Fruit fly (Drosophila melanogaster) whole organism, embryonic: Measurements from ENCODE around the gene Eip93F.

Experiments used
- Antp ChIP-seq: fragments of 200-800 bp; sonication (Bioruptor generic); optimal IDR thresholded peaks from 3 replicates; lab custom pipeline; 2016; ENCODE audit warnings: missing biosample characterization, missing genetic modification characterization
- CG10321 ChIP-seq: fragments of 200-800 bp; sonication (Bioruptor generic); IDR thresholded peaks from 2 replicates; pipeline ENCODE4 v1.3.6; 2022; ENCODE audit warnings: missing biosample characterization, missing genetic modification characterization
- CG10431 ChIP-seq: fragments of 200-800 bp; sonication (Bioruptor generic); optimal IDR thresholded peaks from 3 replicates; lab custom pipeline; 2018; ENCODE audit warnings: missing biosample characterization, mild to moderate bottlenecking, missing genetic modification characterization
- CG11456 ChIP-seq: fragments of 200-800 bp; sonication (Bioruptor generic); IDR thresholded peaks from 3 replicates; pipeline ENCODE4 v1.3.6; 2022; ENCODE audit warnings: missing biosample characterization, missing genetic modification characterization
- CG13287 ChIP-seq: fragments of 200-800 bp; sonication (Bioruptor generic); IDR thresholded peaks from 2 replicates; pipeline ENCODE4 v1.3.6; 2022; ENCODE audit warnings: missing biosample characterization, missing genetic modification characterization; ENCODE audit not compliant: partially characterized antibody
- CG13424 ChIP-seq: fragments of 200-800 bp; sonication (Bioruptor generic); optimal IDR thresholded peaks from 2 replicates; lab custom pipeline; 2019; ENCODE audit warnings: missing biosample characterization, mild to moderate bottlenecking, missing genetic modification characterization, moderate library complexity
- CG14860 ChIP-seq: fragments of 200-800 bp; sonication (Bioruptor generic); IDR thresholded peaks from 3 replicates; pipeline ENCODE4 v1.3.6; 2022; ENCODE audit warnings: missing biosample characterization, missing genetic modification characterization; ENCODE audit not compliant: partially characterized antibody
- CG14965 ChIP-seq: fragments of 200-800 bp; sonication (Bioruptor generic); optimal IDR thresholded peaks from 2 replicates; lab custom pipeline; 2016; ENCODE audit warnings: missing biosample characterization, missing genetic modification characterization, borderline replicate concordance
- CG15011 ChIP-seq: fragments of 200-800 bp; sonication (Bioruptor generic); optimal IDR thresholded peaks from 3 replicates; lab custom pipeline; 2018; ENCODE audit warnings: missing biosample characterization, mild to moderate bottlenecking, missing genetic modification characterization
- CG15073 ChIP-seq: fragments of 200-800 bp; sonication (Bioruptor generic); optimal IDR thresholded peaks from 2 replicates; lab custom pipeline; 2016; ENCODE audit warnings: missing biosample characterization, missing genetic modification characterization
- CG15479 ChIP-seq: fragments of 200-800 bp; sonication (Bioruptor generic); optimal IDR thresholded peaks from 3 replicates; lab custom pipeline; 2019; ENCODE audit warnings: missing biosample characterization, mild to moderate bottlenecking, missing genetic modification characterization, moderate library complexity
- CG1603 ChIP-seq: fragments of 200-800 bp; sonication (Bioruptor generic); optimal IDR thresholded peaks from 2 replicates; lab custom pipeline; 2019; ENCODE audit warnings: missing biosample characterization, mild to moderate bottlenecking, missing genetic modification characterization, moderate library complexity
- CG16813 ChIP-seq: fragments of 200-800 bp; sonication (Bioruptor generic); IDR thresholded peaks from 3 replicates; pipeline ENCODE4 v1.3.6; 2022; ENCODE audit warnings: missing biosample characterization, missing genetic modification characterization; ENCODE audit not compliant: partially characterized antibody
- CG17568 ChIP-seq: fragments of 200-800 bp; sonication (Bioruptor generic); optimal IDR thresholded peaks from 2 replicates; lab custom pipeline; 2018; ENCODE audit warnings: missing biosample characterization, mild to moderate bottlenecking, missing genetic modification characterization, moderate library complexity
- CG17829 ChIP-seq: fragments of 200-800 bp; optimal IDR thresholded peaks from 2 replicates; lab custom pipeline; 2019; ENCODE audit warnings: missing biosample characterization, mild to moderate bottlenecking, missing genetic modification characterization, moderate library complexity
- CG1832 ChIP-seq: fragments of 200-800 bp; sonication (Bioruptor generic); optimal IDR thresholded peaks from 2 replicates; lab custom pipeline; 2017; ENCODE audit warnings: missing biosample characterization, mild to moderate bottlenecking, missing genetic modification characterization, inconsistent platforms
- CG18619 ChIP-seq: fragments of 200-800 bp; sonication (Bioruptor generic); optimal IDR thresholded peaks from 3 replicates; lab custom pipeline; 2017; ENCODE audit warnings: missing biosample characterization, mild to moderate bottlenecking, missing genetic modification characterization
- CG2678 ChIP-seq: fragments of 200-800 bp; sonication (Bioruptor generic); optimal IDR thresholded peaks from 3 replicates; lab custom pipeline; 2019; ENCODE audit warnings: missing biosample characterization, mild to moderate bottlenecking, missing genetic modification characterization, moderate library complexity
- CG3163 ChIP-seq: fragments of 200-800 bp; sonication (Bioruptor generic); optimal IDR thresholded peaks from 3 replicates; lab custom pipeline; 2016; ENCODE audit warnings: missing biosample characterization, missing genetic modification characterization
- CG3281 ChIP-seq: fragments of 200-800 bp; sonication (Bioruptor generic); optimal IDR thresholded peaks from 3 replicates; lab custom pipeline; 2017; ENCODE audit warnings: missing biosample characterization, mild to moderate bottlenecking, missing genetic modification characterization
- CG4404 ChIP-seq: fragments of 200-800 bp; sonication (Bioruptor generic); IDR thresholded peaks from 2 replicates; pipeline ENCODE4 v1.3.6; 2022; ENCODE audit warnings: missing biosample characterization, missing genetic modification characterization
- CG6272 ChIP-seq: fragments of 200-800 bp; sonication (Bioruptor generic); IDR thresholded peaks from 2 replicates; pipeline ENCODE4 v1.3.6; 2022; ENCODE audit warnings: missing biosample characterization, missing genetic modification characterization
- CkIIα-i1 ChIP-seq: fragments of 200-800 bp; sonication (Bioruptor generic); IDR thresholded peaks from 2 replicates; pipeline ENCODE4 v1.3.6; 2022; ENCODE audit warnings: missing biosample characterization, missing genetic modification characterization
- HLH3B ChIP-seq: fragments of 200-800 bp; sonication (Bioruptor generic); IDR thresholded peaks from 2 replicates; pipeline ENCODE4 v1.3.6; 2022; ENCODE audit warnings: missing biosample characterization, missing genetic modification characterization
- Hr78 ChIP-seq, 2 experiments: fragments of 200-800 bp in 1 of 2; fragments of >200 bp in 1 of 2; sonication (Bioruptor generic) in 1 of 2; optimal IDR thresholded peaks; 2 replicates each; lab custom pipeline; 2017 to 2019; ENCODE audit warnings: missing biosample characterization in 2 of 2, missing genetic modification characterization in 2 of 2, mild to moderate bottlenecking in 1 of 2, moderate library complexity in 1 of 2
- MTF-1 ChIP-seq: fragments of 200-800 bp; sonication (Bioruptor generic); optimal IDR thresholded peaks from 2 replicates; lab custom pipeline; 2018; ENCODE audit warnings: missing biosample characterization, mild to moderate bottlenecking, missing genetic modification characterization, borderline replicate concordance
- Med ChIP-seq: fragments of 200-800 bp; sonication (Bioruptor generic); peaks from one replicate; lab custom pipeline; 2016; ENCODE audit warnings: missing biosample characterization, missing genetic modification characterization, mild to moderate bottlenecking, inconsistent platforms, moderate library complexity
- NfI ChIP-seq: fragments of 200-800 bp; sonication (Bioruptor generic); optimal IDR thresholded peaks from 3 replicates; lab custom pipeline; 2018; ENCODE audit warnings: missing biosample characterization, mild to moderate bottlenecking, missing genetic modification characterization, moderate library complexity
- Poxn ChIP-seq: fragments of 200-800 bp; sonication (Bioruptor generic); IDR thresholded peaks from 2 replicates; pipeline ENCODE4 v1.3.6; 2022; ENCODE audit warnings: missing biosample characterization, missing genetic modification characterization
- Ptx1 ChIP-seq: fragments of 200-800 bp; sonication (Bioruptor generic); IDR thresholded peaks from 2 replicates; pipeline ENCODE4 v1.3.6; 2022; ENCODE audit warnings: missing biosample characterization, missing genetic modification characterization
- Sox102F ChIP-seq: fragments of 200-800 bp; sonication (Bioruptor generic); optimal IDR thresholded peaks from 2 replicates; lab custom pipeline; 2018; ENCODE audit warnings: missing biosample characterization, mild to moderate bottlenecking, missing genetic modification characterization, moderate library complexity
- Stat92E ChIP-seq, 3 experiments: fragments of >200 bp in 2 of 3; fragments of 200-800 bp in 1 of 3; sonication (Bioruptor generic) in 1 of 3; optimal IDR thresholded peaks; 2 replicates each; lab custom pipeline; 2017 to 2019; ENCODE audit warnings: missing biosample characterization in 3 of 3, missing genetic modification characterization in 3 of 3, mild to moderate bottlenecking in 1 of 3, moderate library complexity in 1 of 3
- amos ChIP-seq: fragments of 200-800 bp; sonication (Bioruptor generic); IDR thresholded peaks from 2 replicates; pipeline ENCODE4 v1.3.6; 2022; ENCODE audit warnings: missing biosample characterization, missing genetic modification characterization; ENCODE audit not compliant: partially characterized antibody
- ase ChIP-seq: fragments of 200-800 bp; sonication (Bioruptor generic); IDR thresholded peaks from 3 replicates; pipeline ENCODE4 v1.3.6; 2022; ENCODE audit warnings: missing biosample characterization, missing genetic modification characterization
- bsh ChIP-seq, 2 experiments: fragments of 200-800 bp; sonication (Bioruptor generic); optimal IDR thresholded peaks; 2 replicates each; lab custom pipeline; 2017 to 2018; ENCODE audit warnings: mild to moderate bottlenecking in 2 of 2, missing biosample characterization in 2 of 2, missing genetic modification characterization in 2 of 2, moderate library complexity in 1 of 2
- fd102C ChIP-seq: fragments of 200-800 bp; sonication (Bioruptor generic); optimal IDR thresholded peaks from 2 replicates; lab custom pipeline; 2018; ENCODE audit warnings: missing biosample characterization, mild to moderate bottlenecking, missing genetic modification characterization, moderate library complexity
- fd64A ChIP-seq: fragments of 200-800 bp; sonication (Bioruptor generic); optimal IDR thresholded peaks from 3 replicates; lab custom pipeline; 2018; ENCODE audit warnings: missing biosample characterization, mild to moderate bottlenecking, missing genetic modification characterization
- fu2 ChIP-seq: fragments of 200-800 bp; sonication (Bioruptor generic); optimal IDR thresholded peaks from 2 replicates; lab custom pipeline; 2016; ENCODE audit warnings: missing biosample characterization, missing genetic modification characterization
- hb ChIP-seq: fragments of 200-800 bp; sonication (Bioruptor generic); IDR thresholded peaks from 3 replicates; pipeline ENCODE4 v1.3.6; 2022; ENCODE audit warnings: missing biosample characterization, missing genetic modification characterization; ENCODE audit not compliant: partially characterized antibody
- hkb ChIP-seq, 2 experiments: fragments of 200-800 bp in 1 of 2; fragments of >200 bp in 1 of 2; sonication (Bioruptor generic) in 1 of 2; IDR thresholded peaks in 1 of 2; optimal IDR thresholded peaks in 1 of 2; 2 replicates each; pipeline versions ENCODE4 v1.3.6 to Lab custom; 2017 to 2022; ENCODE audit warnings: missing biosample characterization in 1 of 2, missing genetic modification characterization in 1 of 2
- mirr ChIP-seq: fragments of 200-800 bp; sonication (Bioruptor generic); optimal IDR thresholded peaks from 3 replicates; lab custom pipeline; 2018; ENCODE audit warnings: missing biosample characterization, mild to moderate bottlenecking, missing genetic modification characterization
- oc ChIP-seq: fragments of 200-800 bp; sonication (Bioruptor generic); optimal IDR thresholded peaks from 2 replicates; lab custom pipeline; 2018; ENCODE audit warnings: missing biosample characterization, mild to moderate bottlenecking, missing genetic modification characterization, moderate library complexity
- ro ChIP-seq: fragments of 200-800 bp; sonication (Bioruptor generic); IDR thresholded peaks from 2 replicates; pipeline ENCODE4 v1.3.6; 2022; ENCODE audit warnings: missing biosample characterization, missing genetic modification characterization
- salm ChIP-seq: fragments of 200-800 bp; sonication (Bioruptor generic); optimal IDR thresholded peaks from 2 replicates; lab custom pipeline; 2018; ENCODE audit warnings: missing biosample characterization, mild to moderate bottlenecking, missing genetic modification characterization
- sisA ChIP-seq: fragments of 200-800 bp; sonication (Bioruptor generic); IDR thresholded peaks from 2 replicates; pipeline ENCODE4 v1.3.6; 2022; ENCODE audit warnings: missing biosample characterization, missing genetic modification characterization
- tna ChIP-seq: fragments of 200-800 bp; sonication (Bioruptor generic); IDR thresholded peaks from 2 replicates; pipeline ENCODE4 v1.3.6; 2022; ENCODE audit warnings: missing biosample characterization, missing genetic modification characterization; ENCODE audit not compliant: partially characterized antibody
- zen ChIP-seq: fragments of 200-800 bp; sonication (Bioruptor generic); optimal IDR thresholded peaks from 3 replicates; lab custom pipeline; 2018; ENCODE audit warnings: missing biosample characterization, mild to moderate bottlenecking, missing genetic modification characterization, moderate library complexity

The Eip93F gene

DNA sequence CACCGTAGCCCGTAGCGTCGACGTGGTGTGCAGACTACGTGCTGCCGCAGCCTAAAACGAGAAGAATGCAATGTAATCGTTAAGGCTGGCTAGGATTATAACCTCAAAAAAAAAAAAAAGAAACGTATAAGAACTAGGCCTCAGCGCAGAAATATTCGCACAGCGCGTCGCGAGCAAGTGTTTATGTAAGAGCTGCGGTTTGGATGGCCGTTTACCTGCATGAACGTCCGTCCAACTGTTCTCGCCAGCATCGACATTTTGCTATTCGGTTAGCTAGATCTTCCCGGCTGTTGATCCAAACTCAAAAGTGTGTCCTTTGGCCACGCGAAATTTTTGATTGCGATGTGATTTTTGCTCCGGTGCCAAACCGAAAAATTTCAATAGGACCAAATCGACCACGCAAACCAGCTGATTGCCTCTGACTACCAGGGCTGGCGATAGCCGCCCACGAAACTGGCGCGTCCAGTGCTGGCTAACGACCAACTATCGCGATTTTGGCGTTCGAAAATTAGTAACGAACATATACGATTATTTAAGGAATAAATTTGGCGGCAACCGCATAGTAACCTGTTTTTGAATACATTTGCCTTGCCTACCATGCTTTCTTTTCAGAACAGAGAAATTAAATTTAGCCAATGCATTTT, 70.0 kb downstream of the Eip93F start, which contains the start of gene Idh3b (continued):
- no peak for TF ChIP-seq bsh (GFP tag; optimal IDR thresholded peaks at IDR 0.05; lab: Kevin White, UChicago)
- TF ChIP-seq oc (tag; lab: Kevin White, UChicago) = no peak
- TF ChIP-seq CkIIα-i1 = no peak
- peak; percentile 53 for TF ChIP-seq zen (tag; lab: Kevin White, UChicago)
- no peak for TF ChIP-seq fd102C (GFP tag; lab: Kevin White, UChicago)
- TF ChIP-seq CG11456 = no peak
- TF ChIP-seq ro = no peak
- TF ChIP-seq Stat92E (GFP tag; optimal IDR thresholded peaks at IDR 0.05; lab: Kevin White, UChicago) = peak in 1 of 3 experiments; percentile 24
- no peak; the same call in 1 of the 2 replicates for TF ChIP-seq HLH3B (GFP tag; lab: Robert Waterston, UW)
- TF ChIP-seq sisA (GFP tag; lab: Robert Waterston, UW) = no peak; the same call in 1 of the 2 replicates
- peak; percentile 98 for TF ChIP-seq amos (GFP tag; lab: Robert Waterston, UW)
- no peak for TF ChIP-seq Sox102F (GFP tag; lab: Kevin White, UChicago)
- no peak for TF ChIP-seq CG2678 (tag; lab: Kevin White, UChicago)
- TF ChIP-seq NfI = no peak
- no peak for TF ChIP-seq CG15479 (GFP tag; lab: Kevin White, UChicago)
- peak; percentile 98 for TF ChIP-seq CG13287 (GFP tag; lab: Robert Waterston, UW)
- no peak for TF ChIP-seq MTF-1
- peak; percentile 91 for TF ChIP-seq CG1603 (tag; lab: Kevin White, UChicago)
- no peak for TF ChIP-seq Ptx1 (GFP tag; lab: Robert Waterston, UW)
- no peak for TF ChIP-seq CG15011
- peak; percentile 92 for TF ChIP-seq CG16813 (GFP tag; lab: Robert Waterston, UW)
- no peak for TF ChIP-seq CG18619 (GFP tag; lab: Kevin White, UChicago)
- TF ChIP-seq CG14965 (GFP tag; lab: Kevin White, UChicago) = no peak
- TF ChIP-seq fu2 (GFP tag; lab: Kevin White, UChicago) = peak; percentile 37
- TF ChIP-seq CG17829 = no peak
- TF ChIP-seq CG6272 (GFP tag; lab: Robert Waterston, UW) = no peak
- TF ChIP-seq CG1832 (GFP tag; lab: Kevin White, UChicago) = no peak
- no peak for TF ChIP-seq Med (GFP tag; lab: Kevin White, UChicago)
- TF ChIP-seq CG14860 = peak; percentile 75
- TF ChIP-seq Poxn (GFP tag; lab: Robert Waterston, UW) = no peak
- TF ChIP-seq mirr = no peak
- peak; percentile 80 for TF ChIP-seq hb (GFP tag; lab: Robert Waterston, UW)
- TF ChIP-seq salm (tag; lab: Kevin White, UChicago) = no peak
- TF ChIP-seq CG3281 = no peak
- TF ChIP-seq CG3163 = peak; percentile 36
- TF ChIP-seq CG10431 (GFP tag; lab: Kevin White, UChicago) = no peak
- TF ChIP-seq Hr78 (GFP tag; optimal IDR thresholded peaks at IDR 0.05; lab: Kevin White, UChicago) = no peak
- no peak for TF ChIP-seq fd64A
- peak; percentile 13 for TF ChIP-seq hkb (optimal IDR thresholded peaks at IDR 0.05; lab: Kevin White, UChicago)
- peak; percentile 43 for TF ChIP-seq hkb (GFP tag; IDR thresholded peaks at IDR 0.05; lab: Robert Waterston, UW)
- TF ChIP-seq CG17568 (GFP tag; lab: Kevin White, UChicago) = no peak
- no peak for TF ChIP-seq CG10321 (GFP tag; lab: Robert Waterston, UW)
- TF ChIP-seq ase (GFP tag; lab: Robert Waterston, UW) = no peak
- peak; percentile 87 for TF ChIP-seq tna (GFP tag; lab: Robert Waterston, UW)
- TF ChIP-seq CG4404 (GFP tag; lab: Robert Waterston, UW) = peak; percentile 44; the same call in 1 of the 2 replicates
- no peak for TF ChIP-seq CG13424
- TF ChIP-seq CG15073 (GFP tag; lab: Kevin White, UChicago) = no peak
- TF ChIP-seq Antp (GFP tag; lab: Kevin White, UChicago) = peak; percentile 83
